Worm (Caenorhabditis elegans) whole organism, L4 larva: ENCODE data around the gene F37A4.1.

Experiments
- Y105C5A.15 ChIP-seq: fragments of 200-800 bp; sonication (Bioruptor generic); IDR thresholded peaks from 2 replicates; pipeline ENCODE4 v1.3.6; 2022; ENCODE audit warnings: missing genetic modification characterization, missing compliant biosample characterization
- attf-4 ChIP-seq: sonication (generic microtip); optimal IDR thresholded peaks from 3 replicates; lab custom pipeline; 2017; ENCODE audit warnings: missing biosample characterization, missing genetic modification characterization
- jun-1 ChIP-seq: fragments of 150-350 bp; optimal IDR thresholded peaks from 2 replicates; lab custom pipeline; 2014; ENCODE audit warnings: missing biosample characterization, missing genetic modification reagents, missing genetic modification characterization
- lin-13 ChIP-seq: fragments of 150-350 bp; optimal IDR thresholded peaks from 2 replicates; lab custom pipeline; 2014; ENCODE audit warnings: missing biosample characterization, missing genetic modification reagents, missing genetic modification characterization
- lin-39 ChIP-seq: fragments of 150-350 bp; optimal IDR thresholded peaks from 2 replicates; lab custom pipeline; 2014; ENCODE audit warnings: missing biosample characterization, missing genetic modification reagents, missing genetic modification characterization
- rbr-2 ChIP-seq: sonication (generic microtip); optimal IDR thresholded peaks from 2 replicates; lab custom pipeline; 2016; ENCODE audit warnings: missing genotype, missing genetic modification characterization, missing compliant biosample characterization
- snpc-4 ChIP-seq: fragments of 150-350 bp; optimal IDR thresholded peaks from 2 replicates; lab custom pipeline; 2014; ENCODE audit warnings: missing biosample characterization, missing genetic modification characterization
- zag-1 ChIP-seq: fragments of 150-350 bp; optimal IDR thresholded peaks from 2 replicates; lab custom pipeline; 2014; ENCODE audit warnings: missing biosample characterization, missing genetic modification characterization

DNA sequence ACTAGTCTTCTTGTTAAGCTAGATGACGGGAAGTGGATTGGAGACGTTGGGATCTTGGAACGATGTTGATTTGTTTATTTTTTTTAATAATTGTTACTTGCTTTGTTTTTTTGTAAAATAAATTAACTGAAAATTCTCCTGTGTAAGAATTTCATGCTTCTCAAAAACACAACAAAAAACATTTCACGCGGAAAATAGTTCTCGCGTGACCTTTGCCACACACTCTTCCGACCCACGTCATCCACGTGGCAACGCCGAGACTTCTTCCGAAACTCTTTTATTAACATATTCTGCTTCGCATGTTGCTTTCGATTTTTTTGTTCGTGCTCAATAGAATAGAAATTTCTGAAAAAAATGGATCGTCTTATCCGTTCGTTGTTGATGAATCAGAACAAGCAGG, 11.6 kb upstream of the F37A4.1 start, which contains the start of gene F37A4.5:
- TF ChIP-seq zag-1 (tag; lab: Kevin White, UChicago): no peak
- no peak for TF ChIP-seq rbr-2 (tag; lab: Kevin White, UChicago)
- no peak for TF ChIP-seq Y105C5A.15 (GFP tag; lab: Robert Waterston, UW)
- TF ChIP-seq snpc-4: no peak
- TF ChIP-seq jun-1 (tag; lab: Kevin White, UChicago): no peak
- TF ChIP-seq attf-4 (tag; lab: Kevin White, UChicago): no peak
- TF ChIP-seq lin-39 (tag; lab: Kevin White, UChicago): no peak
- no peak for TF ChIP-seq lin-13 (GFP tag; lab: Kevin White, UChicago)
